Worm (Caenorhabditis elegans) whole organism, midembryonic: ENCODE results near the gene F49C12.7.

Source experiments
- T22C8.4 ChIP-seq: fragments of 200-800 bp; sonication (Bioruptor generic); IDR thresholded peaks from 2 replicates; pipeline ENCODE4 v1.3.6; 2022; ENCODE audit warnings: missing genetic modification characterization, missing compliant biosample characterization
- cog-1 ChIP-seq: sonication (generic microtip); optimal IDR thresholded peaks from 2 replicates; lab custom pipeline; 2016; ENCODE audit warnings: missing genetic modification characterization, missing compliant biosample characterization
- flt-1 ChIP-seq: fragments of 200-800 bp; sonication (Bioruptor generic); IDR thresholded peaks from 2 replicates; pipeline ENCODE4 v1.3.6; 2022; ENCODE audit warnings: missing genetic modification characterization, missing compliant biosample characterization
- klf-2 ChIP-seq: fragments of 200-800 bp; sonication (Bioruptor generic); conservative IDR thresholded peaks from 2 replicates; pipeline ENCODE4 v1.3.6; 2022; ENCODE audit warnings: missing genetic modification reagents, missing genetic modification characterization, missing compliant biosample characterization
- med-1 ChIP-seq: sonication (generic microtip); optimal IDR thresholded peaks from 2 replicates; lab custom pipeline; 2017; ENCODE audit warnings: missing genetic modification characterization, mild to moderate bottlenecking, missing compliant biosample characterization, antibody characterized with exemption, missing genetic modification reagents; ENCODE audit not compliant: insufficient read depth
- ref-1 ChIP-seq: fragments of 200-800 bp; sonication (Bioruptor generic); conservative IDR thresholded peaks from 2 replicates; pipeline ENCODE4 v1.3.6; 2022; ENCODE audit warnings: missing genetic modification reagents, missing genetic modification characterization, missing compliant biosample characterization
- tab-1 ChIP-seq: fragments of 200-800 bp; sonication (Bioruptor generic); IDR thresholded peaks from 2 replicates; pipeline ENCODE4 v1.3.6; 2022; ENCODE audit warnings: missing genetic modification characterization, missing compliant biosample characterization
- ztf-23 ChIP-seq: fragments of 200-800 bp; sonication (Bioruptor generic); IDR thresholded peaks from 2 replicates; pipeline ENCODE4 v1.3.6; 2022; ENCODE audit warnings: missing genetic modification reagents, missing genetic modification characterization, missing compliant biosample characterization
- ztf-29 ChIP-seq: fragments of 200-800 bp; sonication (Bioruptor generic); IDR thresholded peaks from 2 replicates; pipeline ENCODE4 v1.3.6; 2022; ENCODE audit warnings: missing genetic modification reagents, missing genetic modification characterization, missing compliant biosample characterization

ce11 chrIV:9321039-9321851 is 8.5 kb upstream of the F49C12.7 start, which contains the start of the genes F49C12.12 and vha-17:
- TF ChIP-seq ref-1 (GFP tag; lab: Robert Waterston, UW) (no peak), tab-1 (GFP tag; lab: Robert Waterston, UW) (no peak), T22C8.4 (0 out of 2 replicates have a peak, but pooled peaks have one; percentile 46), klf-2 (no peak), flt-1 (GFP tag; lab: Robert Waterston, UW) (no peak), ztf-23 (GFP tag; lab: Robert Waterston, UW) (no peak), cog-1 (no peak), ztf-29 (GFP tag; lab: Robert Waterston, UW) (no peak), med-1 (no peak)
